Worm (Caenorhabditis elegans) whole organism, young adult: Measurements from ENCODE around the gene phat-7.

ENCODE experiments used
- F37B4.10 ChIP-seq: fragments of 200-800 bp; sonication (Bioruptor generic); IDR thresholded peaks from 2 replicates; pipeline ENCODE4 v1.3.6; 2022; ENCODE audit warnings: missing genetic modification characterization, missing compliant biosample characterization
- F49E8.2 ChIP-seq: sonication (generic microtip); optimal IDR thresholded peaks from 3 replicates; lab custom pipeline; 2017; ENCODE audit warnings: missing genetic modification characterization, mild to moderate bottlenecking, missing compliant biosample characterization, antibody characterized with exemption, moderate library complexity; ENCODE audit not compliant: insufficient read depth
- F55B11.4 ChIP-seq: sonication (generic microtip); optimal IDR thresholded peaks from 2 replicates; lab custom pipeline; 2016; ENCODE audit warnings: missing compliant biosample characterization, missing genetic modification characterization, borderline replicate concordance; ENCODE audit not compliant: insufficient read depth
- aptf-3 ChIP-seq: fragments of 200-800 bp; sonication (Bioruptor generic); IDR thresholded peaks from 2 replicates; pipeline ENCODE4 v1.3.6; 2022; ENCODE audit warnings: missing genetic modification characterization, missing compliant biosample characterization
- atf-7 ChIP-seq: sonication (generic microtip); optimal IDR thresholded peaks from 2 replicates; lab custom pipeline; 2017; ENCODE audit warnings: mild to moderate bottlenecking, missing genetic modification characterization, missing compliant biosample characterization
- ceh-58 ChIP-seq: fragments of 200-800 bp; sonication (Bioruptor generic); IDR thresholded peaks from 2 replicates; pipeline ENCODE4 v1.3.6; 2022; ENCODE audit warnings: missing genetic modification characterization, missing compliant biosample characterization
- madf-3 ChIP-seq: fragments of 200-800 bp; sonication (Bioruptor generic); IDR thresholded peaks from 2 replicates; pipeline ENCODE4 v1.3.6; 2022; ENCODE audit warnings: missing genetic modification reagents, missing genetic modification characterization, missing compliant biosample characterization
- nfya-1 ChIP-seq: sonication (generic microtip); optimal IDR thresholded peaks from 2 replicates; lab custom pipeline; 2017; ENCODE audit warnings: antibody characterized with exemption, missing compliant biosample characterization, missing genetic modification characterization, borderline replicate concordance; ENCODE audit not compliant: insufficient read depth
- nfya-2 ChIP-seq: fragments of 200-800 bp; sonication (Bioruptor generic); IDR thresholded peaks from 2 replicates; pipeline ENCODE4 v1.3.6; 2022; ENCODE audit warnings: missing genetic modification reagents, missing genetic modification characterization, missing compliant biosample characterization
- nfyb-1 ChIP-seq: fragments of 200-800 bp; sonication (Bioruptor generic); IDR thresholded peaks from 2 replicates; pipeline ENCODE4 v1.3.6; 2022; ENCODE audit warnings: missing genetic modification reagents, missing genetic modification characterization, missing compliant biosample characterization
- sdz-38 ChIP-seq: sonication (generic microtip); optimal IDR thresholded peaks from 2 replicates; lab custom pipeline; 2016; ENCODE audit warnings: missing genotype, missing genetic modification characterization, missing compliant biosample characterization
- snpc-4 ChIP-seq, 5 experiments: fragments of 150-350 bp in 1 of 5; sonication (generic microtip) in 4 of 5; optimal IDR thresholded peaks; 2 replicates each; lab custom pipeline; 2014 to 2018; ENCODE audit warnings: missing genetic modification characterization in 5 of 5, missing biosample characterization in 3 of 5, antibody characterized with exemption in 2 of 5, mild to moderate bottlenecking in 2 of 5, missing compliant biosample characterization in 2 of 5, missing genotype in 2 of 5, moderate library complexity in 2 of 5, missing genetic modification reagents in 1 of 5
- unc-130 ChIP-seq: sonication (generic microtip); optimal IDR thresholded peaks from 2 replicates; lab custom pipeline; 2016; ENCODE audit warnings: missing genetic modification reagents, missing genetic modification characterization, missing compliant biosample characterization
- ztf-25 ChIP-seq: fragments of 200-800 bp; sonication (Bioruptor generic); IDR thresholded peaks from 2 replicates; pipeline ENCODE4 v1.3.6; 2022; ENCODE audit warnings: missing genetic modification reagents, missing genetic modification characterization, missing compliant biosample characterization

ce11 chrV:4047541-4047940, 1.3 kb downstream of the phat-7 start, which contains the start of gene srh-169:
- no peak for TF ChIP-seq snpc-4 (GFP tag; optimal IDR thresholded peaks at IDR 0.05; lab: Kevin White, UChicago)
- no peak for TF ChIP-seq snpc-4 (tag; optimal IDR thresholded peaks at IDR 0.05; lab: Kevin White, UChicago)
- no peak for TF ChIP-seq F49E8.2 (tag; lab: Kevin White, UChicago)
- no peak for TF ChIP-seq sdz-38
- TF ChIP-seq F37B4.10: no peak
- no peak for TF ChIP-seq aptf-3 (GFP tag; lab: Robert Waterston, UW)
- TF ChIP-seq unc-130 (GFP tag; lab: Kevin White, UChicago): no peak
- no peak for TF ChIP-seq F55B11.4 (tag; lab: Kevin White, UChicago)
- no peak for TF ChIP-seq nfyb-1 (GFP tag; lab: Robert Waterston, UW)
- no peak for TF ChIP-seq ceh-58 (GFP tag; lab: Robert Waterston, UW)
- no peak for TF ChIP-seq atf-7
- TF ChIP-seq nfya-2 (GFP tag; lab: Robert Waterston, UW): no peak
- TF ChIP-seq nfya-1 (tag; lab: Kevin White, UChicago): no peak
- no peak for TF ChIP-seq ztf-25 (GFP tag; lab: Robert Waterston, UW)
- TF ChIP-seq madf-3 (GFP tag; lab: Robert Waterston, UW): no peak
